Fruit fly (Drosophila melanogaster) whole organism, embryonic: Measurements from ENCODE around the gene Mybbp1A.
A peak's percentile ranks its signal among the peaks of the same experiment; 100 is the strongest.

ENCODE experiments used
- Atf6 ChIP-seq: fragments of 200-800 bp; sonication (Bioruptor generic); IDR thresholded peaks from 2 replicates; pipeline ENCODE4 v1.3.6; 2022; ENCODE audit warnings: missing biosample characterization, missing genetic modification characterization
- B-H2 ChIP-seq: fragments of 200-800 bp; sonication (Bioruptor generic); optimal IDR thresholded peaks from 2 replicates; lab custom pipeline; 2018; ENCODE audit warnings: missing biosample characterization, mild to moderate bottlenecking, missing genetic modification characterization
- Bdp1 ChIP-seq: fragments of 200-800 bp; sonication (Bioruptor generic); optimal IDR thresholded peaks from 3 replicates; lab custom pipeline; 2016; ENCODE audit warnings: missing biosample characterization, missing genetic modification characterization
- Blimp-1 ChIP-seq: fragments of 200-800 bp; sonication (Bioruptor generic); optimal IDR thresholded peaks from 3 replicates; lab custom pipeline; 2018; ENCODE audit warnings: missing biosample characterization, missing genetic modification characterization, mild to moderate bottlenecking, moderate library complexity, missing genetic modification reagents
- C15 ChIP-seq: fragments of 200-800 bp; sonication (Bioruptor generic); IDR thresholded peaks from 3 replicates; pipeline ENCODE4 v1.3.6; 2022; ENCODE audit warnings: missing biosample characterization, missing genetic modification characterization
- CG12219 ChIP-seq: fragments of 200-800 bp; sonication (Bioruptor generic); optimal IDR thresholded peaks from 3 replicates; lab custom pipeline; 2018; ENCODE audit warnings: missing biosample characterization, mild to moderate bottlenecking, missing genetic modification characterization
- CG12659 ChIP-seq: fragments of 200-800 bp; sonication (Bioruptor generic); optimal IDR thresholded peaks from 3 replicates; lab custom pipeline; 2017; ENCODE audit warnings: mild to moderate bottlenecking, missing biosample characterization, missing genetic modification reagents, missing genetic modification characterization
- CG13123 ChIP-seq: fragments of 200-800 bp; sonication (Bioruptor generic); optimal IDR thresholded peaks from 2 replicates; lab custom pipeline; 2016; ENCODE audit warnings: missing biosample characterization, missing genetic modification characterization
- CG1603 ChIP-seq: fragments of 200-800 bp; sonication (Bioruptor generic); optimal IDR thresholded peaks from 2 replicates; lab custom pipeline; 2019; ENCODE audit warnings: missing biosample characterization, mild to moderate bottlenecking, missing genetic modification characterization, moderate library complexity
- CG16779 ChIP-seq: fragments of 200-800 bp; sonication (Bioruptor generic); IDR thresholded peaks from 2 replicates; pipeline ENCODE4 v1.3.6; 2022; ENCODE audit warnings: missing biosample characterization, missing genetic modification characterization
- CG17186 ChIP-seq: fragments of 200-800 bp; sonication (Bioruptor generic); optimal IDR thresholded peaks from 3 replicates; lab custom pipeline; 2017; ENCODE audit warnings: missing biosample characterization, missing genetic modification reagents, missing genetic modification characterization
- CG17361 ChIP-seq: fragments of 200-800 bp; sonication (Bioruptor generic); IDR thresholded peaks from 3 replicates; pipeline ENCODE4 v1.3.6; 2022; ENCODE audit warnings: missing biosample characterization, missing genetic modification characterization
- CG17568 ChIP-seq: fragments of 200-800 bp; sonication (Bioruptor generic); optimal IDR thresholded peaks from 2 replicates; lab custom pipeline; 2018; ENCODE audit warnings: missing biosample characterization, mild to moderate bottlenecking, missing genetic modification characterization, moderate library complexity
- CG32532 ChIP-seq: fragments of 200-800 bp; sonication (Bioruptor generic); IDR thresholded peaks from 2 replicates; pipeline ENCODE4 v1.3.6; 2022; ENCODE audit warnings: missing biosample characterization, missing genetic modification characterization
- CG32767 ChIP-seq: fragments of 200-800 bp; sonication (Bioruptor generic); IDR thresholded peaks from 2 replicates; pipeline ENCODE4 v1.3.6; 2022; ENCODE audit warnings: missing biosample characterization, missing genetic modification characterization
- CG3281 ChIP-seq: fragments of 200-800 bp; sonication (Bioruptor generic); optimal IDR thresholded peaks from 3 replicates; lab custom pipeline; 2017; ENCODE audit warnings: missing biosample characterization, mild to moderate bottlenecking, missing genetic modification characterization
- CG33213 ChIP-seq: fragments of 200-800 bp; sonication (Bioruptor generic); optimal IDR thresholded peaks from 3 replicates; lab custom pipeline; 2016; ENCODE audit warnings: missing biosample characterization, missing genetic modification characterization
- CG34224 ChIP-seq: fragments of 200-800 bp; sonication (Bioruptor generic); IDR thresholded peaks from 3 replicates; pipeline ENCODE4 v1.3.6; 2022; ENCODE audit warnings: missing biosample characterization, missing genetic modification characterization; ENCODE audit not compliant: partially characterized antibody
- CG3995 ChIP-seq: fragments of 200-800 bp; sonication (Bioruptor generic); optimal IDR thresholded peaks from 3 replicates; lab custom pipeline; 2016; ENCODE audit warnings: missing biosample characterization, missing genetic modification characterization
- CG4617 ChIP-seq: fragments of 200-800 bp; sonication (Bioruptor generic); optimal IDR thresholded peaks from 3 replicates; lab custom pipeline; 2016; ENCODE audit warnings: missing biosample characterization, missing genetic modification characterization, borderline replicate concordance
- CG6791 ChIP-seq: fragments of 200-800 bp; sonication (Bioruptor generic); IDR thresholded peaks from 3 replicates; pipeline ENCODE4 v1.3.6; 2022; ENCODE audit warnings: missing biosample characterization, missing genetic modification characterization; ENCODE audit not compliant: partially characterized antibody
- CG9817 ChIP-seq: fragments of 200-800 bp; sonication (Bioruptor generic); optimal IDR thresholded peaks from 2 replicates; lab custom pipeline; 2018; ENCODE audit warnings: missing biosample characterization, mild to moderate bottlenecking, missing genetic modification characterization, moderate library complexity
- CG9932 ChIP-seq: fragments of 200-800 bp; sonication (Bioruptor generic); IDR thresholded peaks from 2 replicates; pipeline ENCODE4 v1.3.6; 2022; ENCODE audit warnings: missing biosample characterization, missing genetic modification characterization
- Chrac-16 ChIP-seq: fragments of 200-800 bp; sonication (Bioruptor generic); optimal IDR thresholded peaks from 3 replicates; lab custom pipeline; 2016; ENCODE audit warnings: missing biosample characterization, missing genetic modification characterization
- E2f2 ChIP-seq: fragments of 200-800 bp; sonication (Bioruptor generic); IDR thresholded peaks from 2 replicates; pipeline ENCODE4 v1.3.6; 2022; ENCODE audit warnings: missing biosample characterization, missing genetic modification characterization
- Ets65A ChIP-seq: fragments of 200-800 bp; sonication (Bioruptor generic); peaks from one replicate; lab custom pipeline; 2016; ENCODE audit warnings: missing biosample characterization, missing genetic modification characterization
- HLH54F ChIP-seq: fragments of 200-800 bp; sonication (Bioruptor generic); optimal IDR thresholded peaks from 3 replicates; lab custom pipeline; 2016; ENCODE audit warnings: missing biosample characterization, missing genetic modification characterization
- Hmr ChIP-seq: fragments of 200-800 bp; sonication (Bioruptor generic); optimal IDR thresholded peaks from 3 replicates; lab custom pipeline; 2017; ENCODE audit warnings: mild to moderate bottlenecking, missing biosample characterization, missing genetic modification reagents, missing genetic modification characterization
- MBD-R2 ChIP-seq: fragments of 200-800 bp; sonication (Bioruptor generic); IDR thresholded peaks from 2 replicates; pipeline ENCODE4 v1.3.6; 2022; ENCODE audit warnings: missing biosample characterization, missing genetic modification characterization
- Nf-YB ChIP-seq: fragments of 200-800 bp; sonication (Bioruptor generic); optimal IDR thresholded peaks from 3 replicates; lab custom pipeline; 2019; ENCODE audit warnings: missing biosample characterization, mild to moderate bottlenecking, missing genetic modification characterization, moderate library complexity
- Pdp1 ChIP-seq, 2 experiments: fragments of 200-800 bp; sonication (Bioruptor generic); optimal IDR thresholded peaks; 3 replicates each; lab custom pipeline; 2016; ENCODE audit warnings: missing biosample characterization in 2 of 2, missing genetic modification characterization in 2 of 2, mild to moderate bottlenecking in 1 of 2, moderate library complexity in 1 of 2
- bab2 ChIP-seq: fragments of 200-800 bp; sonication (Bioruptor generic); optimal IDR thresholded peaks from 2 replicates; lab custom pipeline; 2016; ENCODE audit warnings: missing biosample characterization, missing genetic modification characterization
- chm ChIP-seq: fragments of 200-800 bp; sonication (Bioruptor generic); IDR thresholded peaks from 2 replicates; pipeline ENCODE4 v1.3.6; 2022; ENCODE audit warnings: missing biosample characterization, missing genetic modification characterization
- dati ChIP-seq: fragments of 200-800 bp; sonication (Bioruptor generic); IDR thresholded peaks from 2 replicates; pipeline ENCODE4 v1.3.6; 2022; ENCODE audit warnings: missing biosample characterization, missing genetic modification characterization
- gro ChIP-seq: fragments of 200-800 bp; sonication (Bioruptor generic); optimal IDR thresholded peaks from 2 replicates; lab custom pipeline; 2016; ENCODE audit warnings: missing biosample characterization, missing genetic modification characterization
- her ChIP-seq: fragments of 200-800 bp; sonication (Bioruptor generic); optimal IDR thresholded peaks from 2 replicates; lab custom pipeline; 2016; ENCODE audit warnings: missing biosample characterization, missing genetic modification characterization
- jumu ChIP-seq: fragments of 200-800 bp; sonication (Bioruptor generic); optimal IDR thresholded peaks from 3 replicates; lab custom pipeline; 2016; ENCODE audit warnings: missing biosample characterization, missing genetic modification characterization
- kay ChIP-seq: fragments of 200-800 bp; sonication (Bioruptor generic); optimal IDR thresholded peaks from 2 replicates; lab custom pipeline; 2016; ENCODE audit warnings: missing biosample characterization, missing genetic modification characterization
- lola ChIP-seq, 3 experiments: fragments of >200 bp in 2 of 3; fragments of 200-800 bp in 1 of 3; sonication (Bioruptor generic) in 1 of 3; optimal IDR thresholded peaks; 2 replicates each; lab custom pipeline; 2017 to 2019; ENCODE audit warnings: missing biosample characterization in 3 of 3, missing genetic modification characterization in 3 of 3, mild to moderate bottlenecking in 1 of 3, moderate library complexity in 1 of 3
- oc ChIP-seq: fragments of 200-800 bp; sonication (Bioruptor generic); optimal IDR thresholded peaks from 2 replicates; lab custom pipeline; 2018; ENCODE audit warnings: missing biosample characterization, mild to moderate bottlenecking, missing genetic modification characterization, moderate library complexity
- phol ChIP-seq: fragments of 200-800 bp; sonication (Bioruptor generic); optimal IDR thresholded peaks from 3 replicates; lab custom pipeline; 2018; ENCODE audit warnings: missing biosample characterization, mild to moderate bottlenecking, missing genetic modification characterization, moderate library complexity
- pum ChIP-seq: fragments of 200-800 bp; sonication (Bioruptor generic); optimal IDR thresholded peaks from 2 replicates; lab custom pipeline; 2016; ENCODE audit warnings: missing biosample characterization, missing genetic modification characterization
- schlank ChIP-seq: fragments of 200-800 bp; sonication (Bioruptor generic); optimal IDR thresholded peaks from 2 replicates; lab custom pipeline; 2018; ENCODE audit warnings: missing biosample characterization, mild to moderate bottlenecking, missing genetic modification characterization
- slbo ChIP-seq: fragments of 200-800 bp; sonication (Bioruptor generic); IDR thresholded peaks from 2 replicates; pipeline ENCODE4 v1.3.6; 2022; ENCODE audit warnings: missing biosample characterization, missing genetic modification characterization
- slp2 ChIP-seq: fragments of 200-800 bp; sonication (Bioruptor generic); optimal IDR thresholded peaks from 2 replicates; lab custom pipeline; 2016; ENCODE audit warnings: missing biosample characterization, missing genetic modification characterization
- sr ChIP-seq: fragments of 200-800 bp; sonication (Bioruptor generic); IDR thresholded peaks from 3 replicates; pipeline ENCODE4 v1.3.6; 2022; ENCODE audit warnings: missing biosample characterization, missing genetic modification characterization
- tna ChIP-seq: fragments of 200-800 bp; sonication (Bioruptor generic); IDR thresholded peaks from 2 replicates; pipeline ENCODE4 v1.3.6; 2022; ENCODE audit warnings: missing biosample characterization, missing genetic modification characterization; ENCODE audit not compliant: partially characterized antibody
- ttk ChIP-seq: fragments of 200-800 bp; sonication (Bioruptor generic); IDR thresholded peaks from 2 replicates; pipeline ENCODE4 v2.1.2; 2022; ENCODE audit warnings: missing biosample characterization, missing genetic modification characterization
- zen ChIP-seq: fragments of 200-800 bp; sonication (Bioruptor generic); optimal IDR thresholded peaks from 3 replicates; lab custom pipeline; 2018; ENCODE audit warnings: missing biosample characterization, mild to moderate bottlenecking, missing genetic modification characterization, moderate library complexity

Mybbp1A gene

DNA sequence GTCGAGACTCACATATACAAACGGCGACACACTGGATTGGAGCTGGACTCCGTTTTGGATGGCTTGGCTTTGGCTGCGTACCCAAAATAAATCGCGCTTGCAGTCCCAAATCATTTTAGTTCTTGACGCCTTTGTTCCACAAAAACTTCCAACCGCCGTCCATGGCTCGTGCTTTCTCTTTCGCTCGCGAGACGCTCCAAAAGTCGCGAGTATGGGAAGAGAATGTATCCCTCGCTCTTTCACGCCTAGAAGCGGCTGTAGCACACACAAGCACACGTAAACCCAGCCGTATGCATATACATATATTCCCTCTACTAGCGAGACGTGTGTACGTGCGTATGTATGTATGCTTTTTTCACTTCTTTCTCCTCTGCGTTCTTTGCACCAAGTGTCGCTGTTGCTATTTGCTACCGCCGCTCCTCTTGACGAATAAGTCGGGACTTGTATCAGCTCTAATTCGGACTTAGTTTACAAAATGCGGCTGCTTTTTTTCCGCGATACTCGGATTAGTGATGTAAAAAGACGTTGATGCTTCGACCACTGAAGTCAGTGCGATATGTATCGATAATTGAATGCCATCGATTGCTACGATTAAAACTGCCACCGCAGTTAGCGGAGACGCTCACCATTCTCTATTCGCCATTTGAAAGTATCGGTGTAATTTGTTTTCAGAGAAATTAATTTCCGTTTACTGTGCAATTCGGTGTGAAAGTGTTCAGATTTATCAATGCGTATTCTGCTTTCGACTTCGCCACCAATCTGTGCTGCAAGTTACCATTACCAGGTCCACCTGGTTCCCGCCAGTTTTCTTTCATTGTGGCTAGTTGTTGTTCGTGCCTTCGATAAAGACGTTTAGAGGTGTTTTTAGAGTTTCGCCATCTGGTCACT is 26.2 kb downstream of the Mybbp1A start, which contains the start of the genes Hmt4-20 and SkpA (continued):
- TF ChIP-seq phol (tag; lab: Kevin White, UChicago), result peak; percentile 87
- no peak for TF ChIP-seq oc (tag; lab: Kevin White, UChicago)
- TF ChIP-seq CG4617 (GFP tag; lab: Kevin White, UChicago), result peak; percentile 89
- TF ChIP-seq CG17361 (GFP tag; lab: Robert Waterston, UW), result peak; percentile 37; the same call in 2 of the 3 replicates
- TF ChIP-seq CG32532 (GFP tag; lab: Robert Waterston, UW), result no peak
- TF ChIP-seq Pdp1 (GFP tag; optimal IDR thresholded peaks at IDR 0.05; lab: Kevin White, UChicago), result peak in 1 of 2 experiments; percentile 36
- TF ChIP-seq CG6791 (GFP tag; lab: Robert Waterston, UW), result peak; percentile 93
- no peak for TF ChIP-seq Chrac-16 (GFP tag; lab: Kevin White, UChicago)
- no peak for TF ChIP-seq Blimp-1 (GFP tag; lab: Kevin White, UChicago)
- TF ChIP-seq E2f2 (GFP tag; lab: Robert Waterston, UW), result peak; percentile 55
- no peak for TF ChIP-seq CG16779 (GFP tag; lab: Robert Waterston, UW)
- TF ChIP-seq slbo (GFP tag; lab: Robert Waterston, UW), result peak; percentile 37
- peak; percentile 85 for TF ChIP-seq tna (GFP tag; lab: Robert Waterston, UW)
- TF ChIP-seq CG3281 (GFP tag; lab: Kevin White, UChicago), result no peak
- TF ChIP-seq her (GFP tag; lab: Kevin White, UChicago), result no peak
- TF ChIP-seq slp2 (GFP tag; lab: Kevin White, UChicago), result no peak
- peak; percentile 10 for TF ChIP-seq bab2 (GFP tag; lab: Kevin White, UChicago)
- TF ChIP-seq zen (tag; lab: Kevin White, UChicago), result peak; percentile 7
- no peak for TF ChIP-seq pum (GFP tag; lab: Kevin White, UChicago)
- TF ChIP-seq Bdp1, result no peak
- no peak for TF ChIP-seq B-H2 (GFP tag; lab: Kevin White, UChicago)
- TF ChIP-seq Atf6, result no peak
- peak; percentile 43 for TF ChIP-seq jumu
- peak; percentile 65 for TF ChIP-seq CG17186 (GFP tag; lab: Kevin White, UChicago)
- TF ChIP-seq CG9932 (GFP tag; lab: Robert Waterston, UW), result peak; percentile 57
- no peak for TF ChIP-seq CG12219 (GFP tag; lab: Kevin White, UChicago)
- peak; percentile 14 for TF ChIP-seq CG9817 (tag; lab: Kevin White, UChicago)
- TF ChIP-seq lola (GFP tag; optimal IDR thresholded peaks at IDR 0.05; lab: Kevin White, UChicago), result peak in 1 of 3 experiments; percentile 13
- TF ChIP-seq Nf-YB (GFP tag; lab: Kevin White, UChicago), result no peak
- peak; percentile 71 for TF ChIP-seq CG1603 (tag; lab: Kevin White, UChicago)
- TF ChIP-seq schlank (tag; lab: Kevin White, UChicago), result no peak
- TF ChIP-seq chm (GFP tag; lab: Robert Waterston, UW), result no peak
- TF ChIP-seq CG13123 (GFP tag; lab: Kevin White, UChicago), result peak; percentile 5
- TF ChIP-seq HLH54F (GFP tag; lab: Kevin White, UChicago), result no peak
- TF ChIP-seq kay (GFP tag; lab: Kevin White, UChicago), result no peak
- TF ChIP-seq Hmr, result peak; percentile 14
- no peak for TF ChIP-seq CG17568 (GFP tag; lab: Kevin White, UChicago)
- TF ChIP-seq CG12659 (GFP tag; lab: Kevin White, UChicago), result peak; percentile 68
- no peak for TF ChIP-seq sr (GFP tag; lab: Robert Waterston, UW)
- no peak for TF ChIP-seq CG32767 (GFP tag; lab: Robert Waterston, UW)
- TF ChIP-seq ttk (GFP tag; lab: Robert Waterston, UW), result no peak
- TF ChIP-seq CG3995 (GFP tag; lab: Kevin White, UChicago), result peak; percentile 9
- no peak for TF ChIP-seq gro
- TF ChIP-seq C15 (GFP tag; lab: Robert Waterston, UW), result no peak
- TF ChIP-seq Ets65A, result peak; percentile 94
- TF ChIP-seq CG33213 (GFP tag; lab: Kevin White, UChicago), result peak; percentile 68
- TF ChIP-seq CG34224 (GFP tag; lab: Robert Waterston, UW), result peak; percentile 78
- no peak for TF ChIP-seq dati (GFP tag; lab: Robert Waterston, UW)
- no peak for TF ChIP-seq MBD-R2
